Worm (Caenorhabditis elegans): ENCODE measurements around the gene rom-1.

Gene rom-1

DNA sequence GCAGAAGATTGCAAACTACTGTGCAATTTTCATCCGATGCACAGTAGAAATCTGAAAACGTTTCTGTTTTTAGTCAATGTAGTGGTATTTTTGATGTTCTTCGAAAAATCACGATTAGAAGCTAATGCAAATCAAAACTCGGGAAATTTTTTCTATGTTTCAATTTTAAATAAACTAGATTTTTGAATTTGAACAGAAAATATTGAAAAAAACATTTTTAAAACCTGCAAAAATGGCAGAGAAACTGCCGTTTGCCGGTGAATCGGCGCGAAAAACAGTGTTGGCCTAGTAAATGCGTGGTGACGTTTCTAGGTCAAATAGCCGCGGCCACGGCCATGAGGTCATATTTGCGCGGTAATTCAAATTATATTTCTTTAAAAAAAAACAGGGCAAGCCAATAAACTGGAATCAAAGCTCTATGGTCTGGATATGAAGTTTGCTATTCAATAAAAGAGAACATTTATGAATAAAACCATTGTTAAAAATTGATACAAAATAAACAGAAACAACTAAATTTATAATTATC is 23.2 kb downstream of the rom-1 start, which contains the start of gene set-2 (continued):
- TF ChIP-seq snpc-3.4 (tag; optimal IDR thresholded peaks at IDR 0.05), result peak; percentile 78
- TF ChIP-seq atf-7 (tag; optimal IDR thresholded peaks at IDR 0.05), result no peak
- TF ChIP-seq unc-130 (GFP tag; optimal IDR thresholded peaks at IDR 0.05), result peak; percentile 95
- peak; percentile 60 for TF ChIP-seq snpc-1.3 (tag; optimal IDR thresholded peaks at IDR 0.05; ENCODE audit: insufficient read depth)
- no peak for TF ChIP-seq tbx-9 (tag; optimal IDR thresholded peaks at IDR 0.05; ENCODE audit: borderline replicate concordance)
- TF ChIP-seq snpc-1.1 (tag; optimal IDR thresholded peaks at IDR 0.05; ENCODE audit: insufficient read depth), result peak; percentile 40
- no peak for TF ChIP-seq rpc-1 (optimal IDR thresholded peaks at IDR 0.05)
- TF ChIP-seq rpc-1 (tag; optimal IDR thresholded peaks at IDR 0.05), result no peak
- TF ChIP-seq Y56A3A.18 (GFP tag; IDR thresholded peaks at IDR 0.05), result no peak
- peak; percentile 77 for TF ChIP-seq tlf-1 (GFP tag; optimal IDR thresholded peaks at IDR 0.05)
- peak; percentile 52 to 80 for TF ChIP-seq rec-8 (tag; optimal IDR thresholded peaks at IDR 0.05)
- peak; percentile 83 for TF ChIP-seq mcd-1 (GFP tag; IDR thresholded peaks at IDR 0.05)
- peak; percentile 69; the same call in 1 of the 2 replicates for TF ChIP-seq egl-44 (GFP tag; IDR thresholded peaks at IDR 0.05)
- 0 out of 2 replicates have a peak, but pooled peaks have one; percentile 79 for TF ChIP-seq bed-1 (GFP tag; IDR thresholded peaks at IDR 0.05)
- TF ChIP-seq bed-2 (GFP tag; IDR thresholded peaks at IDR 0.05), result peak; percentile 92
- TF ChIP-seq mes-4 (tag; optimal IDR thresholded peaks at IDR 0.05), result no peak
- TF ChIP-seq attf-3 (GFP tag; conservative IDR thresholded peaks at IDR 0.05), result peak; percentile 66
- TF ChIP-seq Y53F4B.3 (GFP tag; IDR thresholded peaks at IDR 0.05), result no peak
- no peak for TF ChIP-seq F57A8.1 (GFP tag; optimal IDR thresholded peaks at IDR 0.05)
- peak; percentile 45; the same call in 1 of the 2 replicates for TF ChIP-seq Y67H2A.10 (GFP tag; conservative IDR thresholded peaks at IDR 0.05)
- TF ChIP-seq mxl-1 (tag; optimal IDR thresholded peaks at IDR 0.05), result no peak
- TF ChIP-seq ama-1 (optimal IDR thresholded peaks at IDR 0.05), result no peak
- no peak for TF ChIP-seq ama-1 (GFP tag; optimal IDR thresholded peaks at IDR 0.05)
- TF ChIP-seq ztf-3 (GFP tag; optimal IDR thresholded peaks at IDR 0.05), result no peak
- no peak for TF ChIP-seq F37B4.10 (GFP tag; IDR thresholded peaks at IDR 0.05)
- peak; percentile 29; the same call in 1 of the 2 replicates for TF ChIP-seq attf-6 (GFP tag; IDR thresholded peaks at IDR 0.05)
- TF ChIP-seq lag-1 (GFP tag; IDR thresholded peaks at IDR 0.05), result no peak
- peak; percentile 38 for TF ChIP-seq F10E7.11 (tag; optimal IDR thresholded peaks at IDR 0.05)
- TF ChIP-seq ztf-18 (tag; optimal IDR thresholded peaks at IDR 0.05), result peak; percentile 74
- no peak for TF ChIP-seq dpff-1 (tag; optimal IDR thresholded peaks at IDR 0.05)
- peak; percentile 81; the same call in 1 of the 2 replicates for TF ChIP-seq F39B2.1 (GFP tag; IDR thresholded peaks at IDR 0.05)
- no peak for TF ChIP-seq sea-2 (GFP tag; IDR thresholded peaks at IDR 0.05)
- TF ChIP-seq nfyb-1 (GFP tag; IDR thresholded peaks at IDR 0.05), result peak; percentile 76
- TF ChIP-seq ceh-100 (GFP tag; IDR thresholded peaks at IDR 0.05), result peak; percentile 50
- TF ChIP-seq F55B11.4 (tag; optimal IDR thresholded peaks at IDR 0.05; ENCODE audit: borderline replicate concordance, insufficient read depth), result no peak
- TF ChIP-seq sptf-2 (GFP tag; optimal IDR thresholded peaks at IDR 0.05), result peak; percentile 84
- TF ChIP-seq lin-35 (GFP tag; optimal IDR thresholded peaks at IDR 0.05), result peak; percentile 29 to 89 (median 79)
- TF ChIP-seq T26A5.8 (tag; optimal IDR thresholded peaks at IDR 0.05), result no peak
- TF ChIP-seq ets-4 (GFP tag; optimal IDR thresholded peaks at IDR 0.05), result no peak
- no peak for TF ChIP-seq T07F8.4 (tag; optimal IDR thresholded peaks at IDR 0.05)
- peak; percentile 90 for TF ChIP-seq dox-1 (GFP tag; IDR thresholded peaks at IDR 0.05)
- TF ChIP-seq hrde-1 (tag; optimal IDR thresholded peaks at IDR 0.05; ENCODE audit: borderline replicate concordance), result peak; percentile 45
- no peak for TF ChIP-seq gei-17 (GFP tag; optimal IDR thresholded peaks at IDR 0.05)
- peak; percentile 59; the same call in 1 of the 2 replicates for TF ChIP-seq C17E4.6 (GFP tag; IDR thresholded peaks at IDR 0.05)
- TF ChIP-seq madf-8 (GFP tag; conservative IDR thresholded peaks at IDR 0.05), result peak; percentile 77
- TF ChIP-seq nhr-27 (tag; optimal IDR thresholded peaks at IDR 0.05), result no peak
- no peak for TF ChIP-seq ceh-79 (tag; optimal IDR thresholded peaks at IDR 0.05)
- peak; percentile 81; the same call in 1 of the 2 replicates for TF ChIP-seq ztf-28 (GFP tag; IDR thresholded peaks at IDR 0.05)

Measured in whole organism, young adult.